Fruit fly (Drosophila melanogaster) whole organism, embryonic: Measurements from ENCODE around the gene BNIP3.

ENCODE experiments used
- CG1024 ChIP-seq: fragments of 200-800 bp; sonication (Bioruptor generic); IDR thresholded peaks from 2 replicates; pipeline ENCODE4 v1.3.6; 2022; ENCODE audit warnings: missing biosample characterization, missing genetic modification characterization
- CG11093 ChIP-seq: fragments of 200-800 bp; sonication (Bioruptor generic); IDR thresholded peaks from 3 replicates; pipeline ENCODE4 v1.3.6; 2022; ENCODE audit warnings: missing biosample characterization, missing genetic modification characterization
- CG12155 ChIP-seq: fragments of 200-800 bp; sonication (Bioruptor generic); optimal IDR thresholded peaks from 3 replicates; lab custom pipeline; 2016; ENCODE audit warnings: missing biosample characterization, missing genetic modification characterization
- CG12299 ChIP-seq: fragments of 200-800 bp; sonication (Bioruptor generic); optimal IDR thresholded peaks from 2 replicates; lab custom pipeline; 2018; ENCODE audit warnings: missing biosample characterization, mild to moderate bottlenecking, missing genetic modification characterization
- CG13424 ChIP-seq: fragments of 200-800 bp; sonication (Bioruptor generic); optimal IDR thresholded peaks from 2 replicates; lab custom pipeline; 2019; ENCODE audit warnings: missing biosample characterization, mild to moderate bottlenecking, missing genetic modification characterization, moderate library complexity
- CG1647 ChIP-seq: fragments of 200-800 bp; sonication (Bioruptor generic); optimal IDR thresholded peaks from 3 replicates; lab custom pipeline; 2016; ENCODE audit warnings: missing biosample characterization, missing genetic modification characterization
- CG17328 ChIP-seq: fragments of 200-800 bp; sonication (Bioruptor generic); IDR thresholded peaks from 2 replicates; pipeline ENCODE4 v1.3.6; 2022; ENCODE audit warnings: missing biosample characterization, missing genetic modification characterization
- CG18619 ChIP-seq: fragments of 200-800 bp; sonication (Bioruptor generic); optimal IDR thresholded peaks from 3 replicates; lab custom pipeline; 2017; ENCODE audit warnings: missing biosample characterization, mild to moderate bottlenecking, missing genetic modification characterization
- CG2678 ChIP-seq: fragments of 200-800 bp; sonication (Bioruptor generic); optimal IDR thresholded peaks from 3 replicates; lab custom pipeline; 2019; ENCODE audit warnings: missing biosample characterization, mild to moderate bottlenecking, missing genetic modification characterization, moderate library complexity
- CG30020 ChIP-seq: fragments of 200-800 bp; optimal IDR thresholded peaks from 2 replicates; lab custom pipeline; 2019; ENCODE audit warnings: missing biosample characterization, mild to moderate bottlenecking, missing genetic modification characterization, moderate library complexity
- CG31441 ChIP-seq: fragments of 200-800 bp; sonication (Bioruptor generic); IDR thresholded peaks from 2 replicates; pipeline ENCODE4 v1.3.6; 2022; ENCODE audit warnings: missing biosample characterization, missing genetic modification characterization
- CG3726 ChIP-seq: fragments of 200-800 bp; sonication (Bioruptor generic); IDR thresholded peaks from 3 replicates; pipeline ENCODE4, ENCODE4 v1.3.6; 2022; ENCODE audit warnings: missing biosample characterization, missing genetic modification characterization
- CG6175 ChIP-seq: fragments of 200-800 bp; sonication (Bioruptor generic); IDR thresholded peaks from 3 replicates; pipeline ENCODE4 v1.3.6; 2022; ENCODE audit warnings: missing biosample characterization, missing genetic modification characterization
- CG6689 ChIP-seq: fragments of 200-800 bp; sonication (Bioruptor generic); IDR thresholded peaks from 2 replicates; pipeline ENCODE4 v1.3.6; 2022; ENCODE audit warnings: missing biosample characterization, missing genetic modification characterization
- CG6854 ChIP-seq: fragments of 200-800 bp; sonication (Bioruptor generic); optimal IDR thresholded peaks from 3 replicates; lab custom pipeline; 2017; ENCODE audit warnings: missing biosample characterization, mild to moderate bottlenecking, missing genetic modification characterization
- CG7963 ChIP-seq: fragments of 200-800 bp; sonication (Bioruptor generic); IDR thresholded peaks from 3 replicates; pipeline ENCODE4 v1.3.6; 2022; ENCODE audit warnings: missing biosample characterization, missing genetic modification characterization; ENCODE audit not compliant: partially characterized antibody
- CG8359 ChIP-seq: fragments of 200-800 bp; sonication (Bioruptor generic); optimal IDR thresholded peaks from 2 replicates; lab custom pipeline; 2017; ENCODE audit warnings: missing biosample characterization, mild to moderate bottlenecking, missing genetic modification characterization, borderline replicate concordance
- D19A ChIP-seq: fragments of 200-800 bp; optimal IDR thresholded peaks from 3 replicates; lab custom pipeline; 2019; ENCODE audit warnings: missing biosample characterization, mild to moderate bottlenecking, missing genetic modification characterization, moderate library complexity
- Deaf1 ChIP-seq: fragments of 200-800 bp; optimal IDR thresholded peaks from 3 replicates; lab custom pipeline; 2019; ENCODE audit warnings: missing biosample characterization, mild to moderate bottlenecking, missing genetic modification characterization, moderate library complexity
- Dfd ChIP-seq, 2 experiments: fragments of >200 bp; optimal IDR thresholded peaks; 2 replicates each; lab custom pipeline; 2017; ENCODE audit warnings: missing biosample characterization in 2 of 2, missing genetic modification characterization in 2 of 2
- Dip3 ChIP-seq: fragments of 200-800 bp; sonication (Bioruptor generic); optimal IDR thresholded peaks from 3 replicates; lab custom pipeline; 2016; ENCODE audit warnings: missing biosample characterization, missing genetic modification characterization
- Dref ChIP-seq: fragments of 200-800 bp; sonication (Bioruptor generic); IDR thresholded peaks from 2 replicates; pipeline ENCODE4 v1.3.6; 2022; ENCODE audit warnings: missing biosample characterization, missing genetic modification characterization
- Gug ChIP-seq: fragments of 200-800 bp; sonication (Bioruptor generic); IDR thresholded peaks from 4 replicates; pipeline ENCODE4 v1.3.6; 2022; ENCODE audit warnings: missing biosample characterization, missing genetic modification characterization
- Hsf ChIP-seq: fragments of 200-800 bp; sonication (Bioruptor generic); optimal IDR thresholded peaks from 3 replicates; lab custom pipeline; 2016; ENCODE audit warnings: missing biosample characterization, missing genetic modification characterization
- Jarid2 ChIP-seq: fragments of 200-800 bp; sonication (Bioruptor generic); optimal IDR thresholded peaks from 3 replicates; lab custom pipeline; 2017; ENCODE audit warnings: mild to moderate bottlenecking, missing biosample characterization, missing genetic modification reagents, missing genetic modification characterization
- Lim3 ChIP-seq: fragments of 200-800 bp; sonication (Bioruptor generic); IDR thresholded peaks from 2 replicates; pipeline ENCODE4 v1.3.6; 2022; ENCODE audit warnings: missing biosample characterization, missing genetic modification characterization
- Mrtf ChIP-seq: fragments of 200-800 bp; sonication (Bioruptor generic); IDR thresholded peaks from 3 replicates; pipeline ENCODE4 v1.3.6; 2022; ENCODE audit warnings: missing biosample characterization, missing genetic modification characterization
- Oaz ChIP-seq: fragments of 200-800 bp; sonication (Bioruptor generic); IDR thresholded peaks from 2 replicates; pipeline ENCODE4 v1.3.6; 2022; ENCODE audit warnings: missing biosample characterization, missing genetic modification characterization
- Sin3A ChIP-seq: fragments of >200 bp; optimal IDR thresholded peaks from 2 replicates; lab custom pipeline; 2018
- Sry-δ ChIP-seq: fragments of 200-800 bp; sonication (Bioruptor generic); optimal IDR thresholded peaks from 2 replicates; lab custom pipeline; 2016; ENCODE audit warnings: missing biosample characterization, missing genetic modification characterization
- Trl ChIP-seq, 3 experiments: fragments of >200 bp in 2 of 3; fragments of 200-800 bp in 1 of 3; sonication (Bioruptor generic) in 1 of 3; optimal IDR thresholded peaks; 2 replicates in 1 of 3; 3 replicates in 2 of 3; lab custom pipeline; 2016 to 2017; ENCODE audit warnings: missing biosample characterization in 1 of 3, missing genetic modification characterization in 1 of 3
- ase ChIP-seq: fragments of 200-800 bp; sonication (Bioruptor generic); IDR thresholded peaks from 3 replicates; pipeline ENCODE4 v1.3.6; 2022; ENCODE audit warnings: missing biosample characterization, missing genetic modification characterization
- bsh ChIP-seq, 2 experiments: fragments of 200-800 bp; sonication (Bioruptor generic); optimal IDR thresholded peaks; 2 replicates each; lab custom pipeline; 2017 to 2018; ENCODE audit warnings: mild to moderate bottlenecking in 2 of 2, missing biosample characterization in 2 of 2, missing genetic modification characterization in 2 of 2, moderate library complexity in 1 of 2
- cad ChIP-seq: fragments of >200 bp; optimal IDR thresholded peaks from 2 replicates; lab custom pipeline; 2017; ENCODE audit warnings: missing biosample characterization, missing genetic modification characterization
- esg ChIP-seq: fragments of 200-800 bp; sonication (Bioruptor generic); conservative IDR thresholded peaks from 2 replicates; pipeline ENCODE4 v1.3.6; 2022; ENCODE audit warnings: missing biosample characterization, missing genetic modification characterization
- eve ChIP-seq, 2 experiments: fragments of >200 bp; optimal IDR thresholded peaks; 2 replicates each; lab custom pipeline; 2017; ENCODE audit warnings: missing biosample characterization in 2 of 2, missing genetic modification characterization in 2 of 2
- eyg ChIP-seq: fragments of 200-800 bp; sonication (Bioruptor generic); optimal IDR thresholded peaks from 3 replicates; lab custom pipeline; 2016; ENCODE audit warnings: missing biosample characterization, missing genetic modification characterization
- ftz-f1 ChIP-seq: fragments of 200-800 bp; sonication (Bioruptor generic); optimal IDR thresholded peaks from 2 replicates; lab custom pipeline; 2016; ENCODE audit warnings: missing biosample characterization, missing genetic modification characterization
- gsb ChIP-seq: fragments of 200-800 bp; sonication (Bioruptor generic); IDR thresholded peaks from 2 replicates; pipeline ENCODE4 v1.3.6; 2022; ENCODE audit warnings: missing biosample characterization, missing genetic modification characterization
- h ChIP-seq: fragments of >200 bp; optimal IDR thresholded peaks from 2 replicates; lab custom pipeline; 2017
- jigr1 ChIP-seq: fragments of 200-800 bp; sonication (Bioruptor generic); IDR thresholded peaks from 3 replicates; pipeline ENCODE4 v1.3.6; 2022; ENCODE audit warnings: missing biosample characterization, missing genetic modification characterization
- jumu ChIP-seq: fragments of 200-800 bp; sonication (Bioruptor generic); optimal IDR thresholded peaks from 3 replicates; lab custom pipeline; 2016; ENCODE audit warnings: missing biosample characterization, missing genetic modification characterization
- lmd ChIP-seq: fragments of 200-800 bp; sonication (Bioruptor generic); IDR thresholded peaks from 2 replicates; pipeline ENCODE4 v1.3.6; 2022; ENCODE audit warnings: missing biosample characterization, missing genetic modification characterization
- nau ChIP-seq: fragments of 200-800 bp; sonication (Bioruptor generic); optimal IDR thresholded peaks from 3 replicates; lab custom pipeline; 2017; ENCODE audit warnings: missing biosample characterization, mild to moderate bottlenecking, missing genetic modification characterization, missing genetic modification reagents
- peb ChIP-seq: fragments of 200-800 bp; sonication (Bioruptor generic); IDR thresholded peaks from 2 replicates; pipeline ENCODE4 v1.3.6; 2022; ENCODE audit warnings: missing biosample characterization, missing genetic modification characterization
- row ChIP-seq: fragments of 200-800 bp; sonication (Bioruptor generic); IDR thresholded peaks from 3 replicates; pipeline ENCODE4 v1.3.6; 2022; ENCODE audit warnings: missing biosample characterization, missing genetic modification characterization
- shn ChIP-seq: fragments of 200-800 bp; sonication (Bioruptor generic); optimal IDR thresholded peaks from 3 replicates; lab custom pipeline; 2016; ENCODE audit warnings: missing biosample characterization, missing genetic modification characterization
- sim ChIP-seq: fragments of 200-800 bp; sonication (Bioruptor generic); IDR thresholded peaks from 2 replicates; pipeline ENCODE4 v1.3.6; 2022; ENCODE audit warnings: missing biosample characterization, missing genetic modification characterization
- tio ChIP-seq: fragments of 200-800 bp; sonication (Bioruptor generic); optimal IDR thresholded peaks from 2 replicates; lab custom pipeline; 2017; ENCODE audit warnings: missing biosample characterization, missing genetic modification characterization, inconsistent platforms
- unc-4 ChIP-seq: fragments of 200-800 bp; sonication (Bioruptor generic); IDR thresholded peaks from 2 replicates; pipeline ENCODE4 v1.3.6; 2022; ENCODE audit warnings: missing biosample characterization, missing genetic modification characterization; ENCODE audit not compliant: partially characterized antibody
- vvl ChIP-seq: fragments of 200-800 bp; sonication (Bioruptor generic); IDR thresholded peaks from 2 replicates; pipeline ENCODE4 v1.3.6; 2022; ENCODE audit warnings: missing biosample characterization, missing genetic modification characterization
- wor ChIP-seq: fragments of 200-800 bp; sonication (Bioruptor generic); IDR thresholded peaks from 2 replicates; pipeline ENCODE4 v1.3.6; 2022; ENCODE audit warnings: missing biosample characterization, missing genetic modification characterization

Gene BNIP3

dm6 chr3L:20470991-20471498 lies 48.1 kb downstream of the BNIP3 start (continued):
- TF ChIP-seq cad (no peak), Sry-δ (GFP tag; lab: Kevin White, UChicago) (no peak), peb (GFP tag; lab: Robert Waterston, UW) (peak; percentile 9; the same call in 1 of the 2 replicates), Mrtf (GFP tag; lab: Robert Waterston, UW) (peak; percentile 60; the same call in 1 of the 3 replicates), h (lab: Kevin White, UChicago) (no peak), jigr1 (GFP tag; lab: Robert Waterston, UW) (no peak), Dref (GFP tag; lab: Robert Waterston, UW) (no peak), eyg (GFP tag; lab: Kevin White, UChicago) (no peak), Lim3 (GFP tag; lab: Robert Waterston, UW) (no peak), D19A (tag; lab: Kevin White, UChicago) (no peak), eve (GFP tag; optimal IDR thresholded peaks at IDR 0.05; lab: Kevin White, UChicago) (peak in 1 of 2 experiments; percentile 54), row (GFP tag; lab: Robert Waterston, UW) (peak; percentile 59; the same call in 2 of the 3 replicates), CG8359 (GFP tag; lab: Kevin White, UChicago) (peak; percentile 5), Sin3A (lab: Kevin White, UChicago) (no peak), nau (GFP tag; lab: Kevin White, UChicago) (peak; percentile 11), Trl (optimal IDR thresholded peaks at IDR 0.05; lab: Kevin White, UChicago) (no peak), Trl (GFP tag; optimal IDR thresholded peaks at IDR 0.05; lab: Kevin White, UChicago) (no peak), wor (peak; percentile 30), CG11093 (GFP tag; lab: Robert Waterston, UW) (no peak; the same call in 2 of the 3 replicates), CG12155 (GFP tag; lab: Kevin White, UChicago) (no peak), Deaf1 (tag; lab: Kevin White, UChicago) (peak; percentile 33), unc-4 (GFP tag; lab: Robert Waterston, UW) (no peak), CG1647 (no peak), Gug (no peak), Oaz (GFP tag; lab: Robert Waterston, UW) (peak; percentile 58), gsb (GFP tag; lab: Robert Waterston, UW) (no peak), CG2678 (tag; lab: Kevin White, UChicago) (peak; percentile 38), shn (no peak), CG12299 (tag; lab: Kevin White, UChicago) (no peak), CG1024 (GFP tag; lab: Robert Waterston, UW) (peak; percentile 65), sim (peak; percentile 51; the same call in 1 of the 2 replicates), CG30020 (tag; lab: Kevin White, UChicago) (no peak), CG31441 (peak; percentile 63; the same call in 1 of the 2 replicates), CG13424 (tag; lab: Kevin White, UChicago) (peak; percentile 44), CG6175 (no peak), jumu (GFP tag; lab: Kevin White, UChicago) (no peak), lmd (GFP tag; lab: Robert Waterston, UW) (peak; percentile 45), CG6854 (GFP tag; lab: Kevin White, UChicago) (no peak), Hsf (GFP tag; lab: Kevin White, UChicago) (peak; percentile 16), ftz-f1 (GFP tag; lab: Kevin White, UChicago) (no peak), CG7963 (GFP tag; lab: Robert Waterston, UW) (no peak), CG17328 (GFP tag; lab: Robert Waterston, UW) (peak; percentile 38; the same call in 1 of the 2 replicates), CG6689 (0 out of 2 replicates have a peak, but pooled peaks have one; percentile 15), tio (GFP tag; lab: Kevin White, UChicago) (peak; percentile 3), vvl (peak; percentile 78), Jarid2 (peak; percentile 9), CG18619 (GFP tag; lab: Kevin White, UChicago) (no peak), CG3726 (GFP tag; lab: Robert Waterston, UW) (0 out of 3 replicates have a peak, but pooled peaks have one; percentile 35), esg (GFP tag; lab: Robert Waterston, UW) (peak; percentile 22; the same call in 1 of the 2 replicates), Dip3 (GFP tag; lab: Kevin White, UChicago) (no peak), bsh (GFP tag; optimal IDR thresholded peaks at IDR 0.05; lab: Kevin White, UChicago) (peak in 1 of 2 experiments; percentile 66), ase (GFP tag; lab: Robert Waterston, UW) (peak; percentile 41; the same call in 2 of the 3 replicates), Dfd (GFP tag; optimal IDR thresholded peaks at IDR 0.05; lab: Kevin White, UChicago) (no peak)
